Worm (Caenorhabditis elegans) whole organism, early embryonic: ENCODE measurements around the gene T16G12.7.

Experiments
- ama-1 ChIP-seq: fragments of 150-350 bp; optimal IDR thresholded peaks from 2 replicates; lab custom pipeline; 2014
- ceh-13 ChIP-seq: fragments of 200-800 bp; sonication (Bioruptor generic); optimal IDR thresholded peaks from 2 replicates; lab custom pipeline; 2018; ENCODE audit warnings: mild to moderate bottlenecking, missing genetic modification characterization, missing compliant biosample characterization
- ceh-36 ChIP-seq: sonication (generic microtip); optimal IDR thresholded peaks from 2 replicates; lab custom pipeline; 2016; ENCODE audit warnings: missing genetic modification characterization, inconsistent platforms, missing compliant biosample characterization
- ets-7 ChIP-seq: sonication (generic microtip); optimal IDR thresholded peaks from 2 replicates; lab custom pipeline; 2016; ENCODE audit warnings: missing genotype, missing genetic modification characterization, missing compliant biosample characterization
- flt-1 ChIP-seq: fragments of 200-800 bp; sonication (Bioruptor generic); IDR thresholded peaks from 2 replicates; pipeline ENCODE4 v1.3.6; 2022; ENCODE audit warnings: missing genetic modification characterization, missing compliant biosample characterization
- hmbx-1 ChIP-seq: sonication (generic microtip); optimal IDR thresholded peaks from 2 replicates; lab custom pipeline; 2016; ENCODE audit warnings: mild to moderate bottlenecking, missing genetic modification characterization, missing compliant biosample characterization
- hmg-4 ChIP-seq: fragments of 200-800 bp; sonication (Bioruptor generic); optimal IDR thresholded peaks from 2 replicates; lab custom pipeline; 2018; ENCODE audit warnings: mild to moderate bottlenecking, missing genetic modification characterization, missing compliant biosample characterization
- hnd-1 ChIP-seq: sonication (generic microtip); optimal IDR thresholded peaks from 2 replicates; lab custom pipeline; 2016; ENCODE audit warnings: missing genetic modification characterization, missing compliant biosample characterization
- pes-1 ChIP-seq: fragments of 200-800 bp; sonication (Bioruptor generic); IDR thresholded peaks from 2 replicates; pipeline ENCODE4 v1.3.6; 2022; ENCODE audit warnings: missing genetic modification reagents, missing genetic modification characterization, missing compliant biosample characterization
- scrt-1 ChIP-seq: fragments of 200-800 bp; sonication (Bioruptor generic); IDR thresholded peaks from 2 replicates; pipeline ENCODE4 v1.3.6; 2022; ENCODE audit warnings: missing genetic modification characterization, missing compliant biosample characterization
- tbx-11 ChIP-seq: fragments of 200-800 bp; sonication (Bioruptor generic); IDR thresholded peaks from 2 replicates; pipeline ENCODE4 v1.3.6; 2022; ENCODE audit warnings: missing genetic modification characterization, missing compliant biosample characterization
- tra-4 ChIP-seq: sonication (generic microtip); optimal IDR thresholded peaks from 2 replicates; lab custom pipeline; 2017; ENCODE audit warnings: missing genetic modification characterization, missing compliant biosample characterization

- TF ChIP-seq ama-1 (no peak), ets-7 (no peak), hmg-4 (no peak), flt-1 (GFP tag; lab: Robert Waterston, UW) (no peak), ceh-13 (GFP tag; lab: Kevin White, UChicago) (no peak), hnd-1 (tag; lab: Kevin White, UChicago) (no peak), pes-1 (GFP tag; lab: Robert Waterston, UW) (no peak), hmbx-1 (tag; lab: Kevin White, UChicago) (no peak), tra-4 (tag; lab: Kevin White, UChicago) (no peak), scrt-1 (GFP tag; lab: Robert Waterston, UW) (no peak), ceh-36 (tag; lab: Kevin White, UChicago) (no peak), tbx-11 (GFP tag; lab: Robert Waterston, UW) (no peak)
Measured at ce11 chrIII:10076042-10076441, 36.1 kb upstream of the T16G12.7 start.
